Worm (Caenorhabditis elegans): ENCODE measurements around the gene cah-3.

The cah-3 gene

DNA sequence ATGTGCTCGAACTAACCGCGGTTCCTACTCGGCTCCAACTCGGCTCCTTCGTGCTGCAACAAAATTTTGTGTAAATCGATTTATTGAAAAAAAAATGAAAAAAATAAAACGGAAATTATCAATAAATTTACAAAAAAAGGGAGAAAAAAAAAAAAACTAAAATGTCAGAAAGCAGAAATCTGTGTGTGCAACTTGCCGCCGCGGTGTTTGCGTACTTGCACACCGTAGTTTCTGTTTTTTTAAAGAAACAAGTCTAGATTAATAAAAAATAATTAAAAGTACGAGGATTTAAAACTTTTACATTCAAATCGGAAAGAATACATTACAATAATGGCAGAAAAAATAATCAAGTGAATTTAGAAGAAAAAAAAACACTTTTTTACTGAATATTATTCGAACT lies 34.4 kb downstream of the cah-3 start:
- TF ChIP-seq ahr-1 (tag; optimal IDR thresholded peaks at IDR 0.05) (no peak), lim-6 (tag; optimal IDR thresholded peaks at IDR 0.05) (no peak), hlh-6 (tag; optimal IDR thresholded peaks at IDR 0.05) (no peak), hlh-15 (tag; optimal IDR thresholded peaks at IDR 0.05) (no peak), odd-2 (tag; optimal IDR thresholded peaks at IDR 0.05) (no peak), sdc-2 (tag; optimal IDR thresholded peaks at IDR 0.05) (no peak), ama-1 (optimal IDR thresholded peaks at IDR 0.05) (no peak), elt-2 (tag; optimal IDR thresholded peaks at IDR 0.05) (no peak), mec-3 (tag; optimal IDR thresholded peaks at IDR 0.05; ENCODE audit: borderline replicate concordance) (no peak)

DNA sequence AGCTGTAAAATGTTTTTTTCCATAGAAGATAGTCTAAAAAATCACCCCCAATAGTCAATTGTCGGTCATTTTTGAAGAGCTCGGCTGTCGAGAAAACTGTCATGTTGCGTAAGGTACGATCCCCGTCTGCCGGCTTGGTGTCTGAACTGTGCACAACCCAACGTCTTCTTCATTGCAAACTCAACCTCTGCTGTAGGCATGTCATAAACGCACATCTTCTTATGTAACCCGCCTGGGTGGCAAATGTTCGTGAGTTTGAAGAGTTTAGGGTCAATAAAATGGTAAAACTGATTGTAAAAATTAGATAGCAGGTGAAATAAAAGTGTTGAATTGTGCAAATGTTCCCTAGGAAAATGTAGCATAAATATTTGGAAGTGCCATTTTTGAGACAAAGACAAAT lies 37.0 kb downstream of the cah-3 start:
- TF ChIP-seq ttx-3 (tag; optimal IDR thresholded peaks at IDR 0.05) (no peak), ceh-19 (GFP tag; optimal IDR thresholded peaks at IDR 0.05) (no peak)

DNA sequence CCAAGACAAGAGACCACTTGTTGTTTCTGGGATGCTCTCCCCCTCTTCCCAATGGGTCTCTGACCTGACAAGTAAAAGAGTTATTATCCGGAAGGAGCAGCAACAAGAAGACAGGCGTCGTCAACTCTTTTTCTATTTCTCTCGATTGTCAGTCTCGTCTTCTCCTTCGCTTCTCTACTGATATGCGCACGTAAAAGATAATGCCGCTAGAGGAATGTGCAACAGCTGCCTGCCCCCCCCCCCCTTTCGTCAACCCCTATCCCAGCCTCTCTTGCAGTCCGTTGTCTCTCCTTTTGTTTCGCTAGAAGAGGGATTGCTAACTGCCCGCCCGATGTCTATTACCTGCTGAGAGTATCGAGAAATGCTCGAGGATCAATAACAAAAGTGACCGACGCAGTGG lies 38.4 kb downstream of the cah-3 start:
- TF ChIP-seq odd-2 (tag; optimal IDR thresholded peaks at IDR 0.05) (no peak), unc-86 (tag; optimal IDR thresholded peaks at IDR 0.05) (no peak), lim-6 (tag; optimal IDR thresholded peaks at IDR 0.05) (no peak), ceh-45 (GFP tag; IDR thresholded peaks at IDR 0.05) (no peak), unc-55 (GFP tag; optimal IDR thresholded peaks at IDR 0.05) (peak; percentile 52), hlh-6 (tag; optimal IDR thresholded peaks at IDR 0.05) (no peak), ahr-1 (tag; optimal IDR thresholded peaks at IDR 0.05) (no peak), fkh-10 (GFP tag; optimal IDR thresholded peaks at IDR 0.05) (no peak), pag-3 (tag; optimal IDR thresholded peaks at IDR 0.05; ENCODE audit: borderline replicate concordance) (no peak), nhr-11 (tag; optimal IDR thresholded peaks at IDR 0.05) (no peak), eyg-1 (tag; optimal IDR thresholded peaks at IDR 0.05) (no peak), tbx-7 (tag; optimal IDR thresholded peaks at IDR 0.05) (no peak), pat-9 (tag; optimal IDR thresholded peaks at IDR 0.05) (peak; percentile 60), npax-4 (tag; optimal IDR thresholded peaks at IDR 0.05) (no peak), ceh-34 (tag; optimal IDR thresholded peaks at IDR 0.05) (peak; percentile 28), ceh-18 (tag; optimal IDR thresholded peaks at IDR 0.05) (peak; percentile 60), fax-1 (tag; optimal IDR thresholded peaks at IDR 0.05) (no peak), nhr-232 (tag; optimal IDR thresholded peaks at IDR 0.05) (no peak), C08G9.2 (tag; optimal IDR thresholded peaks at IDR 0.05) (no peak)

DNA sequence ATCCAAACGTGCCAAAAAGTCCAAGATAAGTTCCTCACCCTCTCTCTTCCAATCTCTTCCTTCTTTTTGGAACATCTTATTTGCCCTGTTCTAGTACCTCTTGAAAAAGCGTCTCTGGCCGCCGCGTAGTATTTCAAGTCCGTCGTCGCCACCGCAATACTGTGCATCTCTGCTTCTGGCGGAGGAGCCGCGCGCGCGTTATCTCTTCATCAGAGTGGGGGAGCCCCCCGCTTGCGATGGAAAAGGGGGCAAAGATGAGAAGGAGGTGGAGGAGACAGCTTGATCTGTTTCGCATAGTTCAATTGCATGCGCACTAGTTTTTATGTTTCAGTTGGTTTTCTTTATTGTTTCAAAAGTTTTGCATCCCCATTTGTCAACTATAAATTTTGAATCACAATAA lies 40.5 kb downstream of the cah-3 start:
- TF ChIP-seq C38D4.7 (GFP tag; optimal IDR thresholded peaks at IDR 0.05) (no peak), pax-1 (tag; optimal IDR thresholded peaks at IDR 0.05) (no peak), elt-2 (tag; optimal IDR thresholded peaks at IDR 0.05) (no peak), unc-3 (GFP tag; conservative IDR thresholded peaks at IDR 0.05) (no peak), unc-3 (tag; optimal IDR thresholded peaks at IDR 0.05) (no peak), mec-3 (tag; optimal IDR thresholded peaks at IDR 0.05; ENCODE audit: borderline replicate concordance) (no peak), hlh-8 (tag; optimal IDR thresholded peaks at IDR 0.05) (no peak), rnt-1 (tag; optimal IDR thresholded peaks at IDR 0.05) (no peak), dve-1 (tag; optimal IDR thresholded peaks at IDR 0.05) (no peak), npax-4 (tag; optimal IDR thresholded peaks at IDR 0.05) (no peak), ceh-22 (tag; optimal IDR thresholded peaks at IDR 0.05) (no peak), sdc-2 (tag; optimal IDR thresholded peaks at IDR 0.05) (no peak), ceh-31 (tag; optimal IDR thresholded peaks at IDR 0.05) (no peak), ceh-9 (tag; optimal IDR thresholded peaks at IDR 0.05) (no peak), ceh-34 (tag; optimal IDR thresholded peaks at IDR 0.05) (no peak), pha-4 (tag; optimal IDR thresholded peaks at IDR 0.05) (no peak), ahr-1 (tag; optimal IDR thresholded peaks at IDR 0.05) (no peak), F13H6.1 (tag; optimal IDR thresholded peaks at IDR 0.05) (no peak), dmd-4 (tag; optimal IDR thresholded peaks at IDR 0.05; ENCODE audit: borderline replicate concordance) (no peak), pat-9 (tag; optimal IDR thresholded peaks at IDR 0.05) (no peak)
